Worm (Caenorhabditis elegans): ENCODE data around the gene F23F12.12.

DNA sequence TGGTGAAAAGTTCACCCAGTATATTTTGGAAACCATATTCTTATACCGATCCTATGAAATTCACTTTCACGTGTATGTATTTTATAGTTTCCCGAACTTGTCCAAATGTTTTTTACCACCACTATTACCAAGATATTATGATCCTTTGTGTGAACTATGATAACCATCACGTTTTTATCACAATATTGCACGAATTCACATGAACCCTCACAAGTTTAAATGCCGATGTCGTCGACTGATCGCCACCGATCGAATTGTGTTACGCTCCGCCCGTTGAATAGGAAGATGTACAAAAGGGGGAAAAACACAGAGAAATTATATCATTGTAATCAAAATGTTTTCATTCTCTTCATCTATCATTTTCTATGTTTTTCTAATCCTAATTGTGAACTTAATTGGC lies 395 bp downstream of the F23F12.12 start:
- TF ChIP-seq dpl-1 (GFP tag; optimal IDR thresholded peaks at IDR 0.05) (no peak), pha-4 (tag; optimal IDR thresholded peaks at IDR 0.05) (no peak), F55B11.4 (tag; optimal IDR thresholded peaks at IDR 0.05; ENCODE audit: borderline replicate concordance, insufficient read depth) (no peak), dpff-1 (tag; optimal IDR thresholded peaks at IDR 0.05) (no peak), nfya-1 (tag; optimal IDR thresholded peaks at IDR 0.05; ENCODE audit: borderline replicate concordance, insufficient read depth) (no peak)
